Fruit fly (Drosophila melanogaster) whole organism, adult: ENCODE data around the gene Prosbeta7.
A peak's percentile ranks its signal among the peaks of the same experiment; 100 is the strongest.

Experiments used
- CG11617 ChIP-seq: fragments of 200-800 bp; sonication (Bioruptor generic); optimal IDR thresholded peaks from 2 replicates; lab custom pipeline; 2017; ENCODE audit warnings: mild to moderate bottlenecking, missing biosample characterization, missing genetic modification reagents, missing genetic modification characterization
- CG12768 ChIP-seq: fragments of 200-800 bp; sonication (Bioruptor generic); optimal IDR thresholded peaks from 2 replicates; lab custom pipeline; 2017; ENCODE audit warnings: missing biosample characterization, missing genetic modification characterization, mild to moderate bottlenecking, moderate library complexity, missing genetic modification reagents
- CG14711 ChIP-seq: fragments of 200-800 bp; sonication (Bioruptor generic); optimal IDR thresholded peaks from 2 replicates; lab custom pipeline; 2018; ENCODE audit warnings: missing biosample characterization, mild to moderate bottlenecking, missing genetic modification characterization, moderate library complexity
- CG1620 ChIP-seq: fragments of 200-800 bp; sonication (Bioruptor generic); optimal IDR thresholded peaks from 2 replicates; lab custom pipeline; 2016; ENCODE audit warnings: missing biosample characterization, missing genetic modification characterization
- CG33017 ChIP-seq: fragments of 200-800 bp; sonication (Bioruptor generic); optimal IDR thresholded peaks from 2 replicates; lab custom pipeline; 2018; ENCODE audit warnings: missing biosample characterization, mild to moderate bottlenecking, missing genetic modification characterization, moderate library complexity
- CG5204 ChIP-seq: fragments of 200-800 bp; sonication (Bioruptor generic); optimal IDR thresholded peaks from 2 replicates; lab custom pipeline; 2016; ENCODE audit warnings: missing biosample characterization, missing genetic modification characterization
- CG7045 ChIP-seq: fragments of 200-800 bp; sonication (Bioruptor generic); optimal IDR thresholded peaks from 2 replicates; lab custom pipeline; 2017; ENCODE audit warnings: missing biosample characterization, mild to moderate bottlenecking, missing genetic modification characterization
- CG7101 ChIP-seq: fragments of 200-800 bp; sonication (Bioruptor generic); optimal IDR thresholded peaks from 2 replicates; lab custom pipeline; 2018; ENCODE audit warnings: missing biosample characterization, mild to moderate bottlenecking, missing genetic modification characterization, moderate library complexity
- Clk ChIP-seq: fragments of 200-800 bp; sonication (Bioruptor generic); optimal IDR thresholded peaks from 2 replicates; lab custom pipeline; 2017; ENCODE audit warnings: missing biosample characterization, missing genetic modification characterization
- Crg-1 ChIP-seq: fragments of 200-800 bp; sonication (Bioruptor generic); optimal IDR thresholded peaks from 2 replicates; lab custom pipeline; 2016; ENCODE audit warnings: missing biosample characterization, missing genetic modification characterization
- Hr96 ChIP-seq: fragments of 200-800 bp; sonication (Bioruptor generic); optimal IDR thresholded peaks from 2 replicates; lab custom pipeline; 2016; ENCODE audit warnings: missing biosample characterization, missing genetic modification characterization
- Mnt ChIP-seq: fragments of 200-800 bp; sonication (Bioruptor generic); optimal IDR thresholded peaks from 2 replicates; lab custom pipeline; 2016; ENCODE audit warnings: missing biosample characterization, mild to moderate bottlenecking, missing genetic modification characterization
- bab1 ChIP-seq: fragments of 200-800 bp; sonication (Bioruptor generic); optimal IDR thresholded peaks from 3 replicates; lab custom pipeline; 2019; ENCODE audit warnings: missing biosample characterization, mild to moderate bottlenecking, missing genetic modification characterization, moderate library complexity
- cic ChIP-seq: fragments of 200-800 bp; sonication (Bioruptor generic); optimal IDR thresholded peaks from 2 replicates; lab custom pipeline; 2017; ENCODE audit warnings: missing biosample characterization, mild to moderate bottlenecking, missing genetic modification characterization, moderate library complexity
- cnc ChIP-seq, 2 experiments: fragments of >200 bp; optimal IDR thresholded peaks; 2 replicates each; lab custom pipeline; 2017
- kay ChIP-seq: fragments of 200-800 bp; sonication (Bioruptor generic); peaks from one replicate; lab custom pipeline; 2016; ENCODE audit warnings: missing biosample characterization, missing genetic modification characterization, borderline replicate concordance
- ovo ChIP-seq: fragments of 200-800 bp; sonication (Bioruptor generic); optimal IDR thresholded peaks from 2 replicates; lab custom pipeline; 2016; ENCODE audit warnings: missing biosample characterization, missing genetic modification characterization
- pad ChIP-seq: fragments of 200-800 bp; sonication (Bioruptor generic); optimal IDR thresholded peaks from 3 replicates; lab custom pipeline; 2017; ENCODE audit warnings: missing biosample characterization, missing genetic modification characterization, mild to moderate bottlenecking, moderate library complexity, missing genetic modification reagents
- tj ChIP-seq: fragments of 200-800 bp; sonication (Bioruptor generic); optimal IDR thresholded peaks from 3 replicates; lab custom pipeline; 2017; ENCODE audit warnings: missing biosample characterization, mild to moderate bottlenecking, missing genetic modification characterization, moderate library complexity
- toe ChIP-seq: fragments of 200-800 bp; sonication (Bioruptor generic); optimal IDR thresholded peaks from 2 replicates; lab custom pipeline; 2016; ENCODE audit warnings: missing biosample characterization, missing genetic modification characterization

The Prosbeta7 gene

DNA sequence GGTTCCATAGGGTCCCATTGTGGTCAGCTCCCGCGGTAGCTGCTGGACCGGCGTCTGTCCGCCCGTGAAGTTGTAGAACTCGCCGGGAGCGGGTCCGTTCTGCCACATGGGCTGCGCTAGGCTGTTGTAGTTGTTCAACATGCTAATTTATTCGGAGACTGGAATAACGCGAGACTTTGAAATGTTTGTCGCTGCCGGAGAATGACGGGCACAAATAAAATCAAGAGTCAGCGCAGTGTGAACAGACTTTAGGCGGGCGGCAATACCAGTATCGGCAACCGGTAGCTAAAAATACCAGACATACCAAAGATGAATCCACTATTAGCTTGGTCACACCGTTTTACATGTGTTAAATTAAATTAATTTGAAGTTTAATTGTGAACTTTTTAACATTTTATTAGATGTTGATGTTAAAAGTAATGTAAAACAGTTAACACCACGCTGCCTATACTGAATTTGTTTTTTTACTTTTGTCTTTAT, at the start of gene Prosbeta7:
Gene Prosbeta7, minus strand, starts transcription at position 430 of the 480 bp plus-strand sequence.
- peak; percentile 6 for TF ChIP-seq cic (GFP tag; lab: Kevin White, UChicago)
- no peak for TF ChIP-seq tj (GFP tag; lab: Kevin White, UChicago)
- TF ChIP-seq bab1: peak; percentile 53
- peak; percentile 96 to 98 for TF ChIP-seq cnc (optimal IDR thresholded peaks at IDR 0.05; lab: Kevin White, UChicago)
- TF ChIP-seq Mnt (GFP tag; lab: Kevin White, UChicago): peak; percentile 11

DNA sequence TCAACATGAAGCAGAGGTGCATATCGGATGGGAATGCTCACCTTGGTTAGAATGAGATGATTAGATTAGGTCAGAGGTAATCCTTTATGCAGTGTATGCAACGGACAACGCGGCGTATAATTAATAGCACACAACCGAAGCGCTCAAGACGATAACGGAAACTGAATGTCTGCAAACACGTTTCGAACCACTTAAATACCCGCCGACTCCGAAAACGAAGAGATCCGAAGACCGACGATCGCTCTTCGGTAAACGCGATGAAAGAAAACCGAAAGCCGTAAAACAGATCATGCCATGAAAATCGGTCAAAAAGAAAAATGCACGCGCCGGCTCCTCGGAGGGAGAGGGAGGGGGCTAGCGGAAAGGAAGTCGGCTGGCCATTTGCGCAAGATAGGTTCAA, 45.8 kb upstream of the Prosbeta7 start, which contains the start of gene CG2663:
Gene CG2663, minus strand, starts transcription at position 173 of the 400 bp plus-strand sequence.
- no peak for TF ChIP-seq tj (GFP tag; lab: Kevin White, UChicago)
- TF ChIP-seq CG1620: no peak
- TF ChIP-seq Mnt (GFP tag; lab: Kevin White, UChicago): no peak
- no peak for TF ChIP-seq bab1
- no peak for TF ChIP-seq CG7045
- TF ChIP-seq ovo (GFP tag; lab: Kevin White, UChicago): no peak
- no peak for TF ChIP-seq cnc (optimal IDR thresholded peaks at IDR 0.05; lab: Kevin White, UChicago)
- TF ChIP-seq kay (GFP tag; lab: Kevin White, UChicago): no peak
- no peak for TF ChIP-seq Clk
- no peak for TF ChIP-seq pad
- no peak for TF ChIP-seq cic (GFP tag; lab: Kevin White, UChicago)
- TF ChIP-seq Crg-1 (GFP tag; lab: Kevin White, UChicago): no peak
- no peak for TF ChIP-seq CG11617
- no peak for TF ChIP-seq CG12768
- TF ChIP-seq Hr96 (GFP tag; lab: Kevin White, UChicago): no peak

DNA sequence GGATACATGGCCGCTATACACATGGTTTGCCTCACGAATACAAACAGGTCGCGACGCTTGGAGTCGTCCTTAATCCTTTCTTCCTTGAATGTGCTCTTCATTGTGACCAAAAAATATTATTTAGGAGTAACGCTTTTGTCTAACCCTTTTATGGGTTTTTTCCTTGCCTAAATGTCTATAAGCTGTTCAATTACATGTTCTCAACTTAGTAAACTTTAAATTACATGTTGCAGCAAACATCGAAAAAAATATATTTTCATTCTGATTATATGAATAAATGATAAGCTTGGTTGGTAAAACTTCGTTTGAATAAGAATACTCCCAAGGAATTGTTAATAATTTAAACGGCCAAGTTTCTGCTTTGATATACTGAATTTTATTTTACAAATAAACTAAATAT, 40.9 kb upstream of the Prosbeta7 start, which contains the start of gene Or83a:
Gene Or83a, minus strand, starts transcription at position 101 of the 400 bp plus-strand sequence.
- no peak for TF ChIP-seq Clk
- TF ChIP-seq cic (GFP tag; lab: Kevin White, UChicago): no peak
- TF ChIP-seq CG7045: no peak
- TF ChIP-seq kay (GFP tag; lab: Kevin White, UChicago): no peak
- TF ChIP-seq Hr96 (GFP tag; lab: Kevin White, UChicago): no peak
- no peak for TF ChIP-seq CG11617
- TF ChIP-seq tj (GFP tag; lab: Kevin White, UChicago): no peak
- no peak for TF ChIP-seq CG5204 (GFP tag; lab: Kevin White, UChicago)
- TF ChIP-seq Crg-1 (GFP tag; lab: Kevin White, UChicago): no peak
- no peak for TF ChIP-seq ovo (GFP tag; lab: Kevin White, UChicago)
- no peak for TF ChIP-seq CG14711
- TF ChIP-seq CG7101: no peak
- TF ChIP-seq pad: no peak
- TF ChIP-seq toe: no peak
- TF ChIP-seq bab1: no peak
- no peak for TF ChIP-seq CG1620

DNA sequence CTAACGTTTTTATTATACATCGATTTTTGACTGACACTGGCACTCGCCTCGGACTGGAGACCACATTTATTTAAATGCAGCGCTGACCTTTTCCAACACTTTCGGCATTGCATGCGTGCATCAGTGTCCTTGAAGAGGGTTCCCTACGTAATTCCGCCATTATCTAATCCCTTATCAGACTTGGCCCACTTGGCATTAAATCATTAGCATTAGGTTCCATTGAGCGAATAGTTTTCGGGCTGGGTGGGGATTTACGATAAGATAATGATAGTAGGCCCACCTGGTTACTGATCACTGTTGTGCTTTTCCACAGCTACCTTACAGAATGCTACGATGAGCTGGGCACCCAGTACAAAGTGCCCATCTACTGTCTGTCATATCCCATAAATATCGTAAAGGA, 37.0 kb upstream of the Prosbeta7 start:
- TF ChIP-seq cic (GFP tag; lab: Kevin White, UChicago) (peak; percentile 63), CG7101 (no peak), CG7045 (no peak), CG1620 (no peak), CG33017 (tag; lab: Kevin White, UChicago) (no peak), Clk (no peak), CG5204 (GFP tag; lab: Kevin White, UChicago) (no peak), CG11617 (no peak)

DNA sequence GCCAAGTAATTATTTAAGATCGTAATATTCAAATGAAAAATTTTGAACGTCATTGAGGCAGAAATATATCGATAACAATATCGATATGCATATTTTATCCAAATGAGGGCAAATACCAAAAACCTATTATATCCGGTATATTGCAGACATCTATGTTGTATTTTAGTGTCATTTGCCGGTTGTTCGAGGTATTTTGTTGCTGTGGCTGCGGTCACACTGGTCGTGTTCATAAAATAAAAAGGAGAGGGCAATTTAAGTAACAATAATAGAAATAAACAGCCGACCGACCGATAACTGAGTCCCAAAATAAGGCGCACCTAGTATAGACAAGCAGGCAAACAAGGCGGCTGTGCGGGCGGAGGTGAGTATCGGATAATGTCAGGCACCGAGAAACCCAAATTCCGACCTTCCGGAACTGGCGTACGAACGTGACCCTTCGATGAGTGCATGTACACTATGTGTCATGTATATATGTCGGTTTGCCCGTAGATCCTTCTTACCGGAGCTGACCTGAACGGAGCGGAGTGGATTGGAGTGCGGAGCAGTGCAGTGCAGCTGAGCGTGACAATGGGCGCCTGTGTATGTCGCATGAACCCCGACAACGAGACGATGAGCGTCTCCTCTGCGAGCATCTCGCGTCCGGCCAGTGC, 35.7 kb upstream of the Prosbeta7 start, which contains the start of gene CG1172:
Gene CG1172, plus strand, starts transcription at position 181 of the 650 bp plus-strand sequence.
- TF ChIP-seq pad: peak; percentile 6
- peak; percentile 56 for TF ChIP-seq bab1
- no peak for TF ChIP-seq CG1620

DNA sequence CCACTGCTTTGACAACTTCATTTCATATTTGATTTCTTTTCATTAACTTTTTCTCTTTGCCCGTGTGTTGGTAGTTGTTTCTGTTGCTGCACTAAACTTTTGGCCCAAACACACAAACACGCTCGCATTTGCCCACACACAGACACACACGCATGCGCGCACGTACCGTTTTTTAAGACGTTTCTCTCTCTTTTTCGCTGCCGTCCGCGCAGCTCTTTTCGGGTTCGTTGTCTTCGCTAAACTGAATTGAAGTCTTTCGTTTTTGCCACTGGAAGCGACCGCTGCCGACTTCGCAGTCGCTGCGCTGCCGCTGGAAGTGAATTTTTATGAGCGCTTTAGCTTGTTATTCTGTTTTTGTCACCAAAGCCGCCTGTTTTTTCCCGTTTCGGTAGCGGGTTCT, 34.5 kb upstream of the Prosbeta7 start, which contains the start of gene kkv:
Gene kkv, minus strand, starts transcription at position 246 of the 400 bp plus-strand sequence.
- TF ChIP-seq Hr96 (GFP tag; lab: Kevin White, UChicago) (no peak), CG7045 (no peak), CG12768 (no peak), Mnt (GFP tag; lab: Kevin White, UChicago) (no peak), cic (GFP tag; lab: Kevin White, UChicago) (no peak), kay (GFP tag; lab: Kevin White, UChicago) (no peak), Crg-1 (GFP tag; lab: Kevin White, UChicago) (no peak), bab1 (no peak)

DNA sequence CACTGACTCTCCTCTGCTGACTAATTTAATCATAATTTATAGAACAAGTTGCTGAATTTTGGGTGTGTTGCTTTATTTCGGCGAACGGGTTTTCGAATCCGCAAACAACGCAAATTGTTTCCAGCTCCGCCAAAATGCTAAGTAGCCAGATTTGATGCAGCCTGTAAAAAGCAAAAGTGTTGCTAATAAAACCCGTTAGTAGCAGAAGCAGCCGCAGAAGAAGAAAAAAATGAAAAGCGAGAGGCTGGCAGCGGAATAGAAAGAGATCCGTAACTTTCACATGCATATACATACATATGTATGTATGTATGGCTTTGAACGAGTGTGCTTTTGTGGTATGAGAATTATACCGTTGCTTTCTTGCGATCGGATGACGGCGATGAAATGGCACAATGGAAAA, 33.9 kb upstream of the Prosbeta7 start:
- TF ChIP-seq Mnt (GFP tag; lab: Kevin White, UChicago): no peak
- no peak for TF ChIP-seq toe
